Worm (Caenorhabditis elegans) whole organism, L1 larva: ENCODE measurements around the gene meg-3.

Experiments used
- blmp-1 ChIP-seq: fragments of 150-350 bp; optimal IDR thresholded peaks from 2 replicates; lab custom pipeline; 2014; ENCODE audit warnings: missing biosample characterization, missing genetic modification characterization
- ceh-90 ChIP-seq: sonication (generic microtip); optimal IDR thresholded peaks from 2 replicates; lab custom pipeline; 2016; ENCODE audit warnings: missing genetic modification characterization, missing compliant biosample characterization
- elt-3 ChIP-seq, 6 experiments: fragments of 150-350 bp in 1 of 6; sonication (generic microtip); optimal IDR thresholded peaks; 2 replicates each; lab custom pipeline; 2017 to 2018; ENCODE audit warnings: missing biosample characterization in 6 of 6, missing genetic modification characterization in 6 of 6, inconsistent platforms in 1 of 6
- fkh-10 ChIP-seq: sonication (generic microtip); optimal IDR thresholded peaks from 2 replicates; lab custom pipeline; 2017; ENCODE audit warnings: missing biosample characterization, missing genetic modification reagents, missing genetic modification characterization
- irx-1 ChIP-seq: sonication (generic microtip); optimal IDR thresholded peaks from 2 replicates; lab custom pipeline; 2016; ENCODE audit warnings: missing genetic modification characterization, missing compliant biosample characterization
- nhr-12 ChIP-seq: sonication (generic microtip); optimal IDR thresholded peaks from 2 replicates; lab custom pipeline; 2017; ENCODE audit warnings: missing biosample characterization, missing genetic modification characterization
- nhr-28 ChIP-seq: fragments of 150-350 bp; optimal IDR thresholded peaks from 2 replicates; lab custom pipeline; 2014; ENCODE audit warnings: missing biosample characterization, missing genetic modification characterization
- nhr-84 ChIP-seq: sonication (generic microtip); optimal IDR thresholded peaks from 2 replicates; lab custom pipeline; 2017; ENCODE audit warnings: missing biosample characterization, missing genetic modification characterization
- pqm-1 ChIP-seq: sonication (generic microtip); optimal IDR thresholded peaks from 3 replicates; lab custom pipeline; 2017; ENCODE audit warnings: missing biosample characterization, missing genetic modification characterization
- snpc-4 ChIP-seq: fragments of 150-350 bp; optimal IDR thresholded peaks from 2 replicates; lab custom pipeline; 2014; ENCODE audit warnings: missing biosample characterization, missing genetic modification characterization
- unc-30 ChIP-seq: sonication (generic microtip); optimal IDR thresholded peaks from 2 replicates; lab custom pipeline; 2017; ENCODE audit warnings: missing biosample characterization, missing genetic modification characterization
- unc-62 ChIP-seq: fragments of 150-350 bp; optimal IDR thresholded peaks from 2 replicates; lab custom pipeline; 2014; ENCODE audit warnings: missing biosample characterization, missing genetic modification reagents, missing genetic modification characterization

DNA sequence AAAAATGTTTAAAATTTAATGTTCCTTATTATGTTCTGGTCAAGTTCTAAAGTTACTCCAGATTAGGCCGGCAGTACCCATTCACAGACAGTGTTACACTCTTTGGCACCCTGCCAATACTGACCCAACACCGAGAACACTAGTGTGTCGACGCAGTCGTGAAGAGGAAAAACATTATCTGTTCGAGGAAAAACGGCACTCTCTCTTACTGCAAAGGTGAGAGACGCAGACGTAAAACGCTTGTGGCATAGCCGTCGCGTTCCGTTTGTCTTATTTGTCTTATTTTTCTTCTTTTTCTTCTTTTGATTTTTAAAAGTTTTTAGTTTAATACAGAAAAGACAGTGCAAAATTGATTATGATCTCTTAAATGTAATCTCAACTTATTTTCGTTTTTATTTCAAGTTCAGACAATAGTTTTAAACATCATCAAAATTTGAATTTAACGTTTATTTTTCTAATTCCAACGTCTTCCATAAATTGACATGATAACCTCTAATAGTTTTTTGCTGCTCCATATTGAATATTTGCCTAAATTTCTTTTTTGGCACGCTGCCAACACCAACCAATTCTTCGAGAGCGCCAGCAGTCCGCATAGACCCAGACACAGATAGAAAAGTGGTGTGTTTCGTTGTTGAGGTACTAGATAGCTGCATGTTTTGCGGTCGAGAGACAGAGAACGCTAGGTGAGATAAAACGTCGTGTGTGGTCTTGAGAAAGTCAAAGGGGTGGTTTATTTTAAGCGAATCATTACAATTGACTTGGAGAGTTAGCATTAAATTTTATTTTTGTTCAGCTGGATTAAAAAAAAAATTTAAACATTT, 28.3 kb downstream of the meg-3 start:
- TF ChIP-seq nhr-12 (no peak), nhr-28 (tag; lab: Kevin White, UChicago) (no peak), unc-30 (tag; lab: Kevin White, UChicago) (no peak), nhr-84 (tag; lab: Kevin White, UChicago) (no peak), ceh-90 (tag; lab: Kevin White, UChicago) (no peak), fkh-10 (no peak), snpc-4 (peak; percentile 7), unc-62 (GFP tag; lab: Kevin White, UChicago) (no peak), irx-1 (tag; lab: Kevin White, UChicago) (peak; percentile 45), elt-3 (tag; optimal IDR thresholded peaks at IDR 0.05; lab: Kevin White, UChicago) (no peak), pqm-1 (tag; lab: Kevin White, UChicago) (no peak), blmp-1 (tag; lab: Kevin White, UChicago) (peak; percentile 34)
